Fruit fly (Drosophila melanogaster): ENCODE results near the gene Ugt36A1.

Ugt36A1 gene

DNA sequence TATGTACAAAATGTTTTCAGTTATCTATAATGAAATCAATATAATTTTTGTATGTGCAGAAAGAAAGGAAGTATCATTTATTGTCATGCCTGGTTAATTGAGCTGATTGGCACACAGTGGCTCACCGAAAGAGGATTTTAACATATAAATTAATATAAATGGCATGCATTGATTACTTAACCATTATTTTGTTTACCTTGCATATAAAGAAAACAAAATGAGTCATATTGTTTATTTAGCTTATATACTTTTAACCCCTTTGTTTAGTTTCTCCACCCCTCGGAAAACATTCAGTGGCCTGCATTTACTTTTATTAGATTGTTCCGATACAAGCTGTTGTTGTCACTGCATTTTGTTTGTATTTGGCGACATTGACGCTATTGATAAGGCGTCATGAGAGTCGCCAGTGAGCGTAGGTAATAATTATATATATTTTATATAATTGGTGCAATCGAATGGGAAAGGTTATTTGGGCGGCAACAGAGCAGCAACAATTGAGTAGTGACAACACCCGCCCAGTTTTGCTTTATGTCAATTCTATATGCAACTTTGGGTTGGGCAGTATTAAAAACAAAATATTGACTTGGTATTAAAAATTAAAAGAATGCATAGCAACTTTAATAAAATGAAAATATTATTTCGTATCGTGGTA lies 28.8 kb downstream of the Ugt36A1 start (continued):
- TF ChIP-seq Nf-YB (GFP tag; optimal IDR thresholded peaks at IDR 0.05) (no peak), gsb-n (tag; optimal IDR thresholded peaks at IDR 0.05) (peak; percentile 47), eyg (GFP tag; optimal IDR thresholded peaks at IDR 0.05) (no peak), en (GFP tag; optimal IDR thresholded peaks at IDR 0.05) (no peak), CG18599 (GFP tag; optimal IDR thresholded peaks at IDR 0.05) (no peak), CG1233 (GFP tag; optimal IDR thresholded peaks at IDR 0.05) (peak; percentile 8), al (GFP tag; IDR thresholded peaks at IDR 0.05) (no peak), CG11723 (GFP tag; optimal IDR thresholded peaks at IDR 0.05) (peak; percentile 9), dan (GFP tag; IDR thresholded peaks at IDR 0.05) (no peak), Nf-YA (GFP tag; IDR thresholded peaks at IDR 0.05) (no peak), cwo (GFP tag; optimal IDR thresholded peaks at IDR 0.05) (no peak), lilli (GFP tag; optimal IDR thresholded peaks at IDR 0.05) (no peak), CG16779 (GFP tag; IDR thresholded peaks at IDR 0.05) (no peak), Bteb2 (GFP tag; optimal IDR thresholded peaks at IDR 0.05) (no peak), CG12769 (tag; optimal IDR thresholded peaks at IDR 0.05) (no peak), CG14965 (GFP tag; optimal IDR thresholded peaks at IDR 0.05; ENCODE audit: borderline replicate concordance) (no peak), Usf (GFP tag; optimal IDR thresholded peaks at IDR 0.05) (no peak), CG1832 (GFP tag; optimal IDR thresholded peaks at IDR 0.05) (no peak), Optix (GFP tag; IDR thresholded peaks at IDR 0.05) (no peak), twi (tag; optimal IDR thresholded peaks at IDR 0.05) (no peak), ewg (GFP tag; optimal IDR thresholded peaks at IDR 0.05) (no peak), pfk (GFP tag; optimal IDR thresholded peaks at IDR 0.05) (no peak), gem (tag; optimal IDR thresholded peaks at IDR 0.05) (peak; percentile 24), CG4854 (GFP tag; optimal IDR thresholded peaks at IDR 0.05) (no peak), jigr1 (GFP tag; IDR thresholded peaks at IDR 0.05) (no peak), dm (GFP tag; optimal IDR thresholded peaks at IDR 0.05) (no peak), vvl (GFP tag; IDR thresholded peaks at IDR 0.05) (peak; percentile 28; the same call in 1 of the 2 replicates), Gug (GFP tag; IDR thresholded peaks at IDR 0.05) (no peak), bigmax (GFP tag; optimal IDR thresholded peaks at IDR 0.05) (no peak), Adf1 (GFP tag; IDR thresholded peaks at IDR 0.05) (no peak), wek (GFP tag; optimal IDR thresholded peaks at IDR 0.05) (peak; percentile 29), cas (GFP tag; IDR thresholded peaks at IDR 0.05) (no peak), CG15601 (tag; optimal IDR thresholded peaks at IDR 0.05) (peak; percentile 60), CG17328 (GFP tag; IDR thresholded peaks at IDR 0.05) (peak; percentile 21; the same call in 1 of the 2 replicates), Elba2 (GFP tag; optimal IDR thresholded peaks at IDR 0.05) (no peak), klu (GFP tag; IDR thresholded peaks at IDR 0.05) (no peak), CG14667 (GFP tag; IDR thresholded peaks at IDR 0.05) (no peak), C15 (GFP tag; IDR thresholded peaks at IDR 0.05) (no peak), chn (GFP tag; optimal IDR thresholded peaks at IDR 0.05) (no peak), CG2712 (tag; optimal IDR thresholded peaks at IDR 0.05) (peak; percentile 26), CG8290 (GFP tag; optimal IDR thresholded peaks at IDR 0.05) (no peak), CG8290 (tag; optimal IDR thresholded peaks at IDR 0.05) (no peak), pum (GFP tag; optimal IDR thresholded peaks at IDR 0.05) (no peak), CG31365 (tag; optimal IDR thresholded peaks at IDR 0.05) (no peak), CG6813 (GFP tag; optimal IDR thresholded peaks at IDR 0.05) (no peak), CG14710 (tag; optimal IDR thresholded peaks at IDR 0.05) (no peak), Sox102F (GFP tag; optimal IDR thresholded peaks at IDR 0.05) (peak; percentile 14), CG18476 (GFP tag; optimal IDR thresholded peaks at IDR 0.05) (no peak), trh (GFP tag; optimal IDR thresholded peaks at IDR 0.05) (no peak), CG7839 (tag; optimal IDR thresholded peaks at IDR 0.05) (no peak), CG3163 (GFP tag; optimal IDR thresholded peaks at IDR 0.05) (no peak)
